Fruit fly (Drosophila melanogaster): ENCODE data around the gene CG13312.

Gene CG13312

dm6 chr3L:8852907-8853306, 45.9 kb upstream of the CG13312 start (continued):
- TF ChIP-seq CG1602 (GFP tag; optimal IDR thresholded peaks at IDR 0.05) (no peak), CG10321 (GFP tag; IDR thresholded peaks at IDR 0.05) (no peak), CG7963 (GFP tag; IDR thresholded peaks at IDR 0.05; ENCODE audit: partially characterized antibody) (no peak), Scr (GFP tag; IDR thresholded peaks at IDR 0.05; ENCODE audit: partially characterized antibody) (no peak), CG4707 (GFP tag; optimal IDR thresholded peaks at IDR 0.05) (no peak), h (optimal IDR thresholded peaks at IDR 0.05) (no peak), chn (GFP tag; optimal IDR thresholded peaks at IDR 0.05) (no peak), Hey (tag; optimal IDR thresholded peaks at IDR 0.05) (no peak), Sox102F (GFP tag; optimal IDR thresholded peaks at IDR 0.05) (peak; percentile 22), CG11085 (GFP tag; IDR thresholded peaks at IDR 0.05) (peak; percentile 62), Hr78 (GFP tag; optimal IDR thresholded peaks at IDR 0.05) (no peak), CG34376 (GFP tag; optimal IDR thresholded peaks at IDR 0.05) (no peak), Oli (tag; optimal IDR thresholded peaks at IDR 0.05) (peak; percentile 10), CG10462 (GFP tag; optimal IDR thresholded peaks at IDR 0.05) (no peak), prd (optimal IDR thresholded peaks at IDR 0.05) (no peak), prd (GFP tag; IDR thresholded peaks at IDR 0.05) (peak; percentile 64), Hmx (GFP tag; optimal IDR thresholded peaks at IDR 0.05) (no peak), cato (GFP tag; optimal IDR thresholded peaks at IDR 0.05; ENCODE audit: borderline replicate concordance) (no peak), tx (GFP tag; optimal IDR thresholded peaks at IDR 0.05) (no peak), ftz-f1 (GFP tag; optimal IDR thresholded peaks at IDR 0.05) (no peak), CG10543 (GFP tag; optimal IDR thresholded peaks at IDR 0.05) (no peak), CG15269 (tag; optimal IDR thresholded peaks at IDR 0.05) (peak; percentile 43), CG10147 (GFP tag; optimal IDR thresholded peaks at IDR 0.05) (no peak), Sox100B (GFP tag; optimal IDR thresholded peaks at IDR 0.05) (no peak), Pdp1 (GFP tag; optimal IDR thresholded peaks at IDR 0.05) (peak in 1 of 2 experiments; percentile 47), btn (GFP tag; optimal IDR thresholded peaks at IDR 0.05) (no peak), HLH4C (GFP tag; IDR thresholded peaks at IDR 0.05; ENCODE audit: partially characterized antibody) (no peak), pnt (GFP tag; optimal IDR thresholded peaks at IDR 0.05) (peak; percentile 60), gce (GFP tag; IDR thresholded peaks at IDR 0.05) (0 out of 3 replicates have a peak, but pooled peaks have one; percentile 24), CG2712 (tag; optimal IDR thresholded peaks at IDR 0.05) (peak; percentile 16), B-H1 (GFP tag; IDR thresholded peaks at IDR 0.05) (peak; percentile 33; the same call in 2 of the 3 replicates), CG11723 (GFP tag; optimal IDR thresholded peaks at IDR 0.05) (no peak), CG1024 (GFP tag; IDR thresholded peaks at IDR 0.05) (no peak), CG10959 (GFP tag; IDR thresholded peaks at IDR 0.05) (peak; percentile 56; the same call in 1 of the 2 replicates), CG14860 (GFP tag; IDR thresholded peaks at IDR 0.05; ENCODE audit: partially characterized antibody) (no peak), knrl (GFP tag; IDR thresholded peaks at IDR 0.05; ENCODE audit: partially characterized antibody) (no peak), bowl (GFP tag; IDR thresholded peaks at IDR 0.05) (no peak), sima (GFP tag; optimal IDR thresholded peaks at IDR 0.05) (no peak), dm (GFP tag; optimal IDR thresholded peaks at IDR 0.05) (no peak), sens-2 (GFP tag; IDR thresholded peaks at IDR 0.05) (no peak), corto (GFP tag; optimal IDR thresholded peaks at IDR 0.05) (no peak), CG8281 (tag; optimal IDR thresholded peaks at IDR 0.05) (no peak), CG7357 (GFP tag; IDR thresholded peaks at IDR 0.05) (0 out of 3 replicates have a peak, but pooled peaks have one; percentile 38), CG13424 (tag; optimal IDR thresholded peaks at IDR 0.05) (no peak), sna (GFP tag; IDR thresholded peaks at IDR 0.05; ENCODE audit: partially characterized antibody) (no peak), croc (GFP tag; conservative IDR thresholded peaks at IDR 0.05) (no peak), CG3281 (GFP tag; optimal IDR thresholded peaks at IDR 0.05) (peak; percentile 17), hbn (GFP tag; IDR thresholded peaks at IDR 0.05; ENCODE audit: partially characterized antibody) (no peak), zen (tag; optimal IDR thresholded peaks at IDR 0.05) (no peak), B-H2 (GFP tag; optimal IDR thresholded peaks at IDR 0.05) (no peak), Nf-YA (GFP tag; IDR thresholded peaks at IDR 0.05) (no peak)
